Worm (Caenorhabditis elegans) whole organism, L2 larva: ENCODE results near the gene htrl-1.

Experiments
- elt-1 ChIP-seq: fragments of 150-350 bp; optimal IDR thresholded peaks from 2 replicates; lab custom pipeline; 2014; ENCODE audit warnings: missing biosample characterization, missing genetic modification characterization
- lsy-2 ChIP-seq, 2 experiments: fragments of 150-350 bp in 1 of 2; sonication (generic microtip) in 1 of 2; optimal IDR thresholded peaks; 2 replicates each; lab custom pipeline; 2014 to 2017; ENCODE audit warnings: missing biosample characterization in 2 of 2, missing genetic modification characterization in 2 of 2
- nhr-12 ChIP-seq: fragments of 150-350 bp; optimal IDR thresholded peaks from 2 replicates; lab custom pipeline; 2014; ENCODE audit warnings: missing biosample characterization, missing genetic modification characterization
- nhr-23 ChIP-seq: fragments of 150-350 bp; optimal IDR thresholded peaks from 2 replicates; lab custom pipeline; 2014; ENCODE audit warnings: missing biosample characterization, missing genetic modification reagents, missing genetic modification characterization
- nhr-237 ChIP-seq: fragments of 150-350 bp; optimal IDR thresholded peaks from 2 replicates; lab custom pipeline; 2014; ENCODE audit warnings: missing biosample characterization, missing genetic modification characterization
- unc-62 ChIP-seq: fragments of 150-350 bp; optimal IDR thresholded peaks from 2 replicates; lab custom pipeline; 2014; ENCODE audit warnings: missing biosample characterization, missing genetic modification reagents, missing genetic modification characterization

ce11 chrV:11488288-11488687 is 7.9 kb downstream of the htrl-1 start:
- TF ChIP-seq elt-1 (no peak), nhr-23 (no peak), unc-62 (GFP tag; lab: Kevin White, UChicago) (no peak), nhr-237 (tag; lab: Kevin White, UChicago) (no peak), nhr-12 (tag; lab: Kevin White, UChicago) (no peak), lsy-2 (tag; optimal IDR thresholded peaks at IDR 0.05; lab: Kevin White, UChicago) (no peak)
